Worm (Caenorhabditis elegans): ENCODE measurements around the gene zig-3.

DNA sequence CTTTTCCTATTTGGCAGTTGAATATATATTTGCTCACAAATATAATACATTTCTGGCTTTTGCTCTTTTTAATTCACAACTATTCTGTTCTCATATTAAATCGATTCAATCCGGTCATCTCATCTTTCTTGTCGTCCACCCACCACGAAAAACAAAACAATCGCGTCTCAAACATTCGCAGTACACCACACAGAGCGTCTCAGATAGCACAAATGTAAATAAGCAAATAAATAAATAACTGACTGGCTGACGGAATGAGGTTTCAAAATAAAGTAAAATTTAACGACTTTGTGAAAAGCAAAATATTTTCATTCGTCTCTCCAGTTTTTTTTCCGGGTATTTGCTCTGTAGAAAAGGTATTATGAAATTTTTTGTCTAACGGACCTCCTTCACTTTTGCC lies 23.1 kb downstream of the zig-3 start:
- TF ChIP-seq skn-1 (tag; optimal IDR thresholded peaks at IDR 0.05) = no peak
- TF ChIP-seq aly-2 (tag; optimal IDR thresholded peaks at IDR 0.05) = no peak
- no peak for TF ChIP-seq unc-62 (GFP tag; optimal IDR thresholded peaks at IDR 0.05)
- TF ChIP-seq fos-1 (tag; optimal IDR thresholded peaks at IDR 0.05) = no peak
- no peak for TF ChIP-seq ztf-11 (tag; optimal IDR thresholded peaks at IDR 0.05)
- no peak for TF ChIP-seq nhr-77 (tag; optimal IDR thresholded peaks at IDR 0.05)
- no peak for TF ChIP-seq jun-1 (tag; optimal IDR thresholded peaks at IDR 0.05)
- TF ChIP-seq ceh-28 (tag; optimal IDR thresholded peaks at IDR 0.05) = no peak
- TF ChIP-seq elt-2 (tag; optimal IDR thresholded peaks at IDR 0.05) = no peak
- TF ChIP-seq snpc-4 (tag; optimal IDR thresholded peaks at IDR 0.05) = no peak
- TF ChIP-seq zag-1 (tag; optimal IDR thresholded peaks at IDR 0.05) = no peak
- TF ChIP-seq hmg-11 (tag; optimal IDR thresholded peaks at IDR 0.05) = no peak
- no peak for TF ChIP-seq mml-1 (tag; optimal IDR thresholded peaks at IDR 0.05)

Measured in whole organism, L3 larva.